Fruit fly (Drosophila melanogaster) whole organism, embryonic: ENCODE measurements around the gene CG3690.

Experiments used
- C15 ChIP-seq: fragments of 200-800 bp; sonication (Bioruptor generic); IDR thresholded peaks from 3 replicates; pipeline ENCODE4 v1.3.6; 2022; ENCODE audit warnings: missing biosample characterization, missing genetic modification characterization
- CG10565 ChIP-seq: fragments of 200-800 bp; sonication (Bioruptor generic); optimal IDR thresholded peaks from 3 replicates; lab custom pipeline; 2016; ENCODE audit warnings: missing biosample characterization, mild to moderate bottlenecking, missing genetic modification characterization
- CG12659 ChIP-seq: fragments of 200-800 bp; sonication (Bioruptor generic); optimal IDR thresholded peaks from 3 replicates; lab custom pipeline; 2017; ENCODE audit warnings: mild to moderate bottlenecking, missing biosample characterization, missing genetic modification reagents, missing genetic modification characterization
- CG1529 ChIP-seq: fragments of 200-800 bp; sonication (Bioruptor generic); optimal IDR thresholded peaks from 3 replicates; lab custom pipeline; 2018; ENCODE audit warnings: missing biosample characterization, missing genetic modification characterization
- CG15696 ChIP-seq: fragments of 200-800 bp; sonication (Bioruptor generic); optimal IDR thresholded peaks from 2 replicates; lab custom pipeline; 2019; ENCODE audit warnings: missing biosample characterization, mild to moderate bottlenecking, missing genetic modification characterization, moderate library complexity
- CG18011 ChIP-seq: fragments of 200-800 bp; sonication (Bioruptor generic); optimal IDR thresholded peaks from 2 replicates; lab custom pipeline; 2017; ENCODE audit warnings: missing biosample characterization, missing genetic modification characterization, mild to moderate bottlenecking, moderate library complexity, missing genotype
- CG18476 ChIP-seq: fragments of 200-800 bp; sonication (Bioruptor generic); optimal IDR thresholded peaks from 2 replicates; lab custom pipeline; 2016; ENCODE audit warnings: missing biosample characterization, mild to moderate bottlenecking, missing genetic modification characterization
- CG30431 ChIP-seq: fragments of 200-800 bp; sonication (Bioruptor generic); optimal IDR thresholded peaks from 2 replicates; lab custom pipeline; 2017; ENCODE audit warnings: missing biosample characterization, missing genetic modification characterization
- CG3838 ChIP-seq: fragments of 200-800 bp; sonication (Bioruptor generic); optimal IDR thresholded peaks from 3 replicates; lab custom pipeline; 2016; ENCODE audit warnings: missing biosample characterization, missing genetic modification characterization
- CG6272 ChIP-seq: fragments of 200-800 bp; sonication (Bioruptor generic); IDR thresholded peaks from 2 replicates; pipeline ENCODE4 v1.3.6; 2022; ENCODE audit warnings: missing biosample characterization, missing genetic modification characterization
- CG6689 ChIP-seq: fragments of 200-800 bp; sonication (Bioruptor generic); IDR thresholded peaks from 2 replicates; pipeline ENCODE4 v1.3.6; 2022; ENCODE audit warnings: missing biosample characterization, missing genetic modification characterization
- CG8359 ChIP-seq: fragments of 200-800 bp; sonication (Bioruptor generic); optimal IDR thresholded peaks from 2 replicates; lab custom pipeline; 2017; ENCODE audit warnings: missing biosample characterization, mild to moderate bottlenecking, missing genetic modification characterization, borderline replicate concordance
- CG9797 ChIP-seq: fragments of 200-800 bp; sonication (Bioruptor generic); optimal IDR thresholded peaks from 3 replicates; lab custom pipeline; 2018; ENCODE audit warnings: missing biosample characterization, mild to moderate bottlenecking, missing genetic modification characterization
- Dp ChIP-seq: fragments of 200-800 bp; sonication (Bioruptor generic); optimal IDR thresholded peaks from 2 replicates; lab custom pipeline; 2018; ENCODE audit warnings: missing biosample characterization, mild to moderate bottlenecking, missing genetic modification characterization, moderate library complexity
- HLHmδ ChIP-seq: fragments of 200-800 bp; sonication (Bioruptor generic); optimal IDR thresholded peaks from 2 replicates; lab custom pipeline; 2018; ENCODE audit warnings: missing biosample characterization, mild to moderate bottlenecking, missing genetic modification characterization, moderate library complexity
- Hand ChIP-seq: fragments of 200-800 bp; sonication (Bioruptor generic); optimal IDR thresholded peaks from 2 replicates; lab custom pipeline; 2017; ENCODE audit warnings: mild to moderate bottlenecking, missing biosample characterization, missing genetic modification reagents, missing genetic modification characterization
- Hmr ChIP-seq: fragments of 200-800 bp; sonication (Bioruptor generic); optimal IDR thresholded peaks from 3 replicates; lab custom pipeline; 2017; ENCODE audit warnings: mild to moderate bottlenecking, missing biosample characterization, missing genetic modification reagents, missing genetic modification characterization
- Lhr ChIP-seq: fragments of 200-800 bp; sonication (Bioruptor generic); optimal IDR thresholded peaks from 3 replicates; lab custom pipeline; 2017; ENCODE audit warnings: mild to moderate bottlenecking, missing biosample characterization, missing genetic modification reagents, missing genetic modification characterization
- NK7.1 ChIP-seq: fragments of 200-800 bp; sonication (Bioruptor generic); optimal IDR thresholded peaks from 3 replicates; lab custom pipeline; 2016; ENCODE audit warnings: missing biosample characterization, missing genetic modification characterization
- Ravus ChIP-seq: fragments of 200-800 bp; sonication (Bioruptor generic); IDR thresholded peaks from 2 replicates; pipeline ENCODE4 v1.3.6; 2022; ENCODE audit warnings: missing biosample characterization, missing genetic modification characterization
- Sin3A ChIP-seq: fragments of >200 bp; optimal IDR thresholded peaks from 2 replicates; lab custom pipeline; 2018
- Sox102F ChIP-seq: fragments of 200-800 bp; sonication (Bioruptor generic); optimal IDR thresholded peaks from 2 replicates; lab custom pipeline; 2018; ENCODE audit warnings: missing biosample characterization, mild to moderate bottlenecking, missing genetic modification characterization, moderate library complexity
- aop ChIP-seq: fragments of 200-800 bp; sonication (Bioruptor generic); IDR thresholded peaks from 2 replicates; pipeline ENCODE4 v1.3.6; 2022; ENCODE audit warnings: missing biosample characterization, missing genetic modification characterization
- ato ChIP-seq: fragments of 200-800 bp; sonication (Bioruptor generic); IDR thresholded peaks from 2 replicates; pipeline ENCODE4 v1.3.6; 2022; ENCODE audit warnings: missing biosample characterization, missing genetic modification characterization; ENCODE audit not compliant: partially characterized antibody
- bab2 ChIP-seq: fragments of 200-800 bp; sonication (Bioruptor generic); optimal IDR thresholded peaks from 2 replicates; lab custom pipeline; 2016; ENCODE audit warnings: missing biosample characterization, missing genetic modification characterization
- cad ChIP-seq: fragments of >200 bp; optimal IDR thresholded peaks from 2 replicates; lab custom pipeline; 2017; ENCODE audit warnings: missing biosample characterization, missing genetic modification characterization
- cas ChIP-seq: fragments of 200-800 bp; sonication (Bioruptor generic); IDR thresholded peaks from 2 replicates; pipeline ENCODE4 v1.3.6; 2022; ENCODE audit warnings: missing biosample characterization, missing genetic modification characterization
- cato ChIP-seq: fragments of 200-800 bp; sonication (Bioruptor generic); optimal IDR thresholded peaks from 2 replicates; lab custom pipeline; 2016; ENCODE audit warnings: missing biosample characterization, missing genetic modification characterization, borderline replicate concordance
- ci ChIP-seq: fragments of 200-800 bp; sonication (Bioruptor generic); IDR thresholded peaks from 3 replicates; pipeline ENCODE4 v1.3.6; 2022; ENCODE audit warnings: missing biosample characterization, missing genetic modification characterization
- cwo ChIP-seq: fragments of 200-800 bp; sonication (Bioruptor generic); optimal IDR thresholded peaks from 3 replicates; lab custom pipeline; 2017; ENCODE audit warnings: missing biosample characterization, missing genetic modification characterization, mild to moderate bottlenecking, moderate library complexity, missing genetic modification reagents
- danr ChIP-seq: fragments of 200-800 bp; sonication (Bioruptor generic); IDR thresholded peaks from 2 replicates; pipeline ENCODE4 v1.3.6; 2022; ENCODE audit warnings: missing biosample characterization, missing genetic modification characterization
- dm ChIP-seq: fragments of 200-800 bp; sonication (Bioruptor generic); optimal IDR thresholded peaks from 3 replicates; lab custom pipeline; 2016; ENCODE audit warnings: missing biosample characterization, missing genetic modification characterization
- gsb ChIP-seq: fragments of 200-800 bp; sonication (Bioruptor generic); IDR thresholded peaks from 2 replicates; pipeline ENCODE4 v1.3.6; 2022; ENCODE audit warnings: missing biosample characterization, missing genetic modification characterization
- lbe ChIP-seq: fragments of 200-800 bp; sonication (Bioruptor generic); optimal IDR thresholded peaks from 2 replicates; lab custom pipeline; 2016; ENCODE audit warnings: missing biosample characterization, mild to moderate bottlenecking, missing genetic modification characterization
- lola ChIP-seq, 3 experiments: fragments of >200 bp in 2 of 3; fragments of 200-800 bp in 1 of 3; sonication (Bioruptor generic) in 1 of 3; optimal IDR thresholded peaks; 2 replicates each; lab custom pipeline; 2017 to 2019; ENCODE audit warnings: missing biosample characterization in 3 of 3, missing genetic modification characterization in 3 of 3, mild to moderate bottlenecking in 1 of 3, moderate library complexity in 1 of 3
- lov ChIP-seq, 2 experiments: fragments of 200-800 bp in 1 of 2; fragments of >200 bp in 1 of 2; sonication (Bioruptor generic) in 1 of 2; IDR thresholded peaks in 1 of 2; optimal IDR thresholded peaks in 1 of 2; 2 replicates in 1 of 2; 3 replicates in 1 of 2; pipeline versions ENCODE4 v1.3.6 to Lab custom; 2017 to 2022; ENCODE audit warnings: missing biosample characterization in 1 of 2, missing genetic modification characterization in 1 of 2
- nmo ChIP-seq: fragments of 200-800 bp; sonication (Bioruptor generic); optimal IDR thresholded peaks from 2 replicates; lab custom pipeline; 2018; ENCODE audit warnings: missing biosample characterization, mild to moderate bottlenecking, missing genetic modification characterization, moderate library complexity
- nom ChIP-seq: fragments of 200-800 bp; sonication (Bioruptor generic); optimal IDR thresholded peaks from 2 replicates; lab custom pipeline; 2017; ENCODE audit warnings: missing biosample characterization, missing genetic modification characterization, mild to moderate bottlenecking, moderate library complexity, missing genetic modification reagents
- prd ChIP-seq, 3 experiments: fragments of >200 bp in 2 of 3; fragments of 200-800 bp in 1 of 3; sonication (Bioruptor generic) in 1 of 3; optimal IDR thresholded peaks in 2 of 3; IDR thresholded peaks in 1 of 3; 2 replicates in 2 of 3; 3 replicates in 1 of 3; pipeline versions ENCODE4 v1.3.6 to Lab custom; 2017 to 2022; ENCODE audit warnings: missing biosample characterization in 1 of 3, missing genetic modification characterization in 1 of 3
- psq ChIP-seq: fragments of 200-800 bp; sonication (Bioruptor generic); optimal IDR thresholded peaks from 2 replicates; lab custom pipeline; 2017; ENCODE audit warnings: missing biosample characterization, missing genetic modification characterization
- pzg ChIP-seq: fragments of 200-800 bp; sonication (Bioruptor generic); optimal IDR thresholded peaks from 3 replicates; lab custom pipeline; 2018; ENCODE audit warnings: missing biosample characterization, mild to moderate bottlenecking, missing genetic modification characterization, moderate library complexity
- repo ChIP-seq: fragments of 200-800 bp; sonication (Bioruptor generic); optimal IDR thresholded peaks from 2 replicates; lab custom pipeline; 2016; ENCODE audit warnings: missing biosample characterization, missing genetic modification characterization
- scrt ChIP-seq: fragments of 200-800 bp; sonication (Bioruptor generic); optimal IDR thresholded peaks from 2 replicates; lab custom pipeline; 2018; ENCODE audit warnings: missing biosample characterization, mild to moderate bottlenecking, missing genetic modification characterization, moderate library complexity
- sens-2 ChIP-seq: fragments of 200-800 bp; sonication (Bioruptor generic); IDR thresholded peaks from 2 replicates; pipeline ENCODE4 v1.3.6; 2022; ENCODE audit warnings: missing biosample characterization, missing genetic modification characterization
- seq ChIP-seq: fragments of 200-800 bp; sonication (Bioruptor generic); IDR thresholded peaks from 2 replicates; pipeline ENCODE4 v1.3.6; 2022; ENCODE audit warnings: missing biosample characterization, missing genetic modification characterization
- slou ChIP-seq: fragments of 200-800 bp; sonication (Bioruptor generic); optimal IDR thresholded peaks from 3 replicates; lab custom pipeline; 2016; ENCODE audit warnings: missing biosample characterization, missing genetic modification characterization
- tx ChIP-seq: fragments of 200-800 bp; sonication (Bioruptor generic); optimal IDR thresholded peaks from 2 replicates; lab custom pipeline; 2016; ENCODE audit warnings: missing biosample characterization, missing genetic modification characterization

CG3690 gene

dm6 chrX:935049-935900 is 16.4 kb downstream of the CG3690 start, which contains the start of gene TRAM:
TSS of gene TRAM (plus strand) at chrX:935232.
- peak; percentile 94 for TF ChIP-seq lbe (GFP tag; lab: Kevin White, UChicago)
- peak; percentile 98 for TF ChIP-seq dm
- TF ChIP-seq danr: peak; percentile 97
- peak; percentile 98 for TF ChIP-seq tx
- TF ChIP-seq prd (optimal IDR thresholded peaks at IDR 0.05; lab: Kevin White, UChicago): no peak
- peak; percentile 100 for TF ChIP-seq prd (GFP tag; IDR thresholded peaks at IDR 0.05; lab: Robert Waterston, UW)
- TF ChIP-seq CG15696 (tag; lab: Kevin White, UChicago): peak; percentile 96
- peak; percentile 95 for TF ChIP-seq cato (GFP tag; lab: Kevin White, UChicago)
- peak; percentile 71 for TF ChIP-seq ato
- TF ChIP-seq aop (GFP tag; lab: Robert Waterston, UW): peak; percentile 97
- peak; percentile 99 for TF ChIP-seq sens-2 (GFP tag; lab: Robert Waterston, UW)
- TF ChIP-seq Lhr: peak; percentile 98
- peak; percentile 91 for TF ChIP-seq psq
- peak; percentile 92 for TF ChIP-seq Sin3A
- peak; percentile 96 for TF ChIP-seq repo (GFP tag; lab: Kevin White, UChicago)
- TF ChIP-seq CG1529: peak; percentile 98
- TF ChIP-seq CG6272 (GFP tag; lab: Robert Waterston, UW): peak; percentile 98
- TF ChIP-seq CG3838: peak; percentile 97
- TF ChIP-seq ci (GFP tag; lab: Robert Waterston, UW): peak; percentile 100
- TF ChIP-seq CG6689: peak; percentile 99
- TF ChIP-seq cwo (GFP tag; lab: Kevin White, UChicago): peak; percentile 95
- peak; percentile 98 for TF ChIP-seq nmo (GFP tag; lab: Kevin White, UChicago)
- TF ChIP-seq CG18476 (GFP tag; lab: Kevin White, UChicago): peak; percentile 94
- TF ChIP-seq bab2 (GFP tag; lab: Kevin White, UChicago): peak; percentile 99
- TF ChIP-seq scrt: peak; percentile 94
- peak; percentile 29 for TF ChIP-seq HLHmδ
- peak; percentile 99 for TF ChIP-seq Hmr (GFP tag; lab: Kevin White, UChicago)
- TF ChIP-seq NK7.1 (GFP tag; lab: Kevin White, UChicago): peak; percentile 96
- TF ChIP-seq lola (GFP tag; optimal IDR thresholded peaks at IDR 0.05; lab: Kevin White, UChicago): peak in 1 of 3 experiments; percentile 98
- peak; percentile 99 for TF ChIP-seq seq (GFP tag; lab: Robert Waterston, UW)
- peak; percentile 98 for TF ChIP-seq gsb (GFP tag; lab: Robert Waterston, UW)
- TF ChIP-seq CG30431 (GFP tag; lab: Kevin White, UChicago): peak; percentile 98
- peak; percentile 89 for TF ChIP-seq CG10565 (GFP tag; lab: Kevin White, UChicago)
- peak; percentile 97 for TF ChIP-seq C15
- peak; percentile 90 for TF ChIP-seq slou (GFP tag; lab: Kevin White, UChicago)
- peak; percentile 98 for TF ChIP-seq Sox102F (GFP tag; lab: Kevin White, UChicago)
- TF ChIP-seq CG9797 (GFP tag; lab: Kevin White, UChicago): peak; percentile 85
- TF ChIP-seq Dp (GFP tag; lab: Kevin White, UChicago): peak; percentile 89
- TF ChIP-seq lov (optimal IDR thresholded peaks at IDR 0.05; lab: Kevin White, UChicago): no peak
- TF ChIP-seq lov (GFP tag; IDR thresholded peaks at IDR 0.05; lab: Robert Waterston, UW): peak; percentile 99
- TF ChIP-seq Ravus (GFP tag; lab: Robert Waterston, UW): peak; percentile 96
- peak; percentile 97 for TF ChIP-seq cas (GFP tag; lab: Robert Waterston, UW)
- peak; percentile 89 for TF ChIP-seq pzg
- TF ChIP-seq nom (GFP tag; lab: Kevin White, UChicago): peak; percentile 98
- TF ChIP-seq CG18011 (GFP tag; lab: Kevin White, UChicago): peak; percentile 92
- TF ChIP-seq cad (GFP tag; lab: Kevin White, UChicago): no peak
- peak; percentile 99 for TF ChIP-seq CG12659 (GFP tag; lab: Kevin White, UChicago)
- peak; percentile 92 for TF ChIP-seq CG8359
- TF ChIP-seq Hand (GFP tag; lab: Kevin White, UChicago): peak; percentile 95
